Fruit fly (Drosophila melanogaster): ENCODE results near the gene GstO2.

The GstO2 gene

dm6 chr3L:8509567-8510109 lies 13.7 kb downstream of the GstO2 start, which contains the start of the genes ZC3H3 and Pus7:
TSS of gene ZC3H3 (minus strand) at chr3L:8509763.
TSS of gene Pus7 (plus strand) at chr3L:8510003.
- no peak for TF ChIP-seq CG17801 (GFP tag; optimal IDR thresholded peaks at IDR 0.05; ENCODE audit: partially characterized antibody)

- TF ChIP-seq CG17801 (GFP tag; optimal IDR thresholded peaks at IDR 0.05; ENCODE audit: partially characterized antibody) = peak; percentile 26
Observed at dm6 chr3L:8506975-8507441, 16.3 kb downstream of the GstO2 start, which contains the start of gene CG43163. TSS of gene CG43163 (minus strand) at chr3L:8507146.

- TF ChIP-seq CG17801 (GFP tag; optimal IDR thresholded peaks at IDR 0.05; ENCODE audit: partially characterized antibody) = no peak
Observed at dm6 chr3L:8480944-8481343, 42.4 kb downstream of the GstO2 start.
